Worm (Caenorhabditis elegans): ENCODE results near the gene C07E3.3.

C07E3.3 gene

DNA sequence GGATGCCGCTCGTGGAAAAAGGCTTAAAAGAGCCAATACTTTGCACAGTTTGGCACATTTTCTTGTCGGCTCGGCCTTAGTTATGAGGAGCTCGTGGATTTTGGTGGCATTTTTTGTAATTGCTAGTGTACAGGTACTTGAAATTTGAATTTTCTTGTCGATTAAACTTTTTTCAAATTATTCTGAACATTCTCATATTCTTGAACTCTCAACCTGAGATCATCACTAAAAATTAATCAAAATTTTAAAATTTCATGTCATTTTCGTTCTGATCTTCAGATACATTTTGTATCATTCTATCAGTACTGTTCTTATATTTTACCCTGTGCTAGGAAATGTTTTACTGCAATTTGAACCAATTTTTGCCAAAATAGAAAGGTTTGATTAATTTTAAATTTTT, 35.9 kb downstream of the C07E3.3 start, which contains the start of gene idpp-4:
idpp-4 (plus strand) TSS at position 51 of the 400 bp plus-strand sequence.
- TF ChIP-seq pax-1 (tag; optimal IDR thresholded peaks at IDR 0.05), result no peak

DNA sequence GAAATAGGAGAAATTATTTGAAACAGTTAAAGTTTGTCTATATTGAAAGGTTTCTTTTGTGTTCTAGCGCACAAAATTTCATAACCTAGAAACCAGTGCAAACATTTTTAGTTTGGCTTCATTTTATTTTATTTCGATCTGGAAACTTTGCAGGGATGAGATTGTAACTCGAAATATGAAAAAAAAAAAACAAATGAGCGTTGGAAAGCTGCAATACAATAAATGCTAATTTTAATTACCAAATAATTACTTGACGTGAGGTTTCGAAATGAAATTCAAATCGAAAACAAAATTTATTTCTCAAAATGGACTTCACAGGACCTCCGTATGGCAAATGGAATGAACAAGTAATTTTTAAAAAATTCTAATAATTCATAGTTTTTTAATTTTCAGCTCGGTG, 40.3 kb downstream of the C07E3.3 start, which contains the start of gene M02G9.4:
M02G9.4 (plus strand) TSS at position 301 of the 400 bp plus-strand sequence.
- TF ChIP-seq gmeb-2 (tag; optimal IDR thresholded peaks at IDR 0.05) (no peak), nhr-11 (tag; optimal IDR thresholded peaks at IDR 0.05) (no peak), sdc-2 (tag; optimal IDR thresholded peaks at IDR 0.05) (no peak), ets-4 (tag; optimal IDR thresholded peaks at IDR 0.05) (no peak), lim-6 (tag; optimal IDR thresholded peaks at IDR 0.05) (no peak)

DNA sequence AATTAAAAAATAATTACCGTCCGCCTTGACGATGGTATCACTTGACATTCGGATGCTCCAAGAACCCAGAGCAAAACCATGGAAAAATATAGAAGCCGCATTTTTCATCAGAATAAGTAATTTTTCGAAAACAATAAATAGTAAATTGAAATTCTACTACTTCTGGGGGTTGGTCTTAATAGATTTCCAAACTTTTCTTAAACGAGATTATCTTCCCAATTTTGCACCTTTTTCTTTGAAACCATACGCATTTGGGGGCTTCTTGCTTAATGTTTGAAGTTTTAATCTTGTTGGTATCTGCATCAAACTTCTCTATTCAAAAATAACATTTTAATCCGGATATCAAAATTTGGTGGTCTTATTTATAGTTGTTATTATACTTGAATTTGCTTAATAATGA, 41.2 kb downstream of the C07E3.3 start, which contains the start of gene gcy-5:
gcy-5 (minus strand) TSS at position 101 of the 400 bp plus-strand sequence.
- TF ChIP-seq pqm-1 (tag; optimal IDR thresholded peaks at IDR 0.05) (no peak), ref-2 (tag; optimal IDR thresholded peaks at IDR 0.05) (no peak), ceh-9 (tag; optimal IDR thresholded peaks at IDR 0.05) (no peak), elt-2 (tag; optimal IDR thresholded peaks at IDR 0.05) (no peak), dmd-4 (tag; optimal IDR thresholded peaks at IDR 0.05; ENCODE audit: borderline replicate concordance) (no peak), ceh-22 (tag; optimal IDR thresholded peaks at IDR 0.05) (no peak), nhr-232 (tag; optimal IDR thresholded peaks at IDR 0.05) (no peak), lim-6 (tag; optimal IDR thresholded peaks at IDR 0.05) (no peak), sox-4 (tag; optimal IDR thresholded peaks at IDR 0.05) (no peak), ztf-16 (tag; optimal IDR thresholded peaks at IDR 0.05) (no peak), ceh-34 (tag; optimal IDR thresholded peaks at IDR 0.05) (no peak), K09A11.1 (tag; optimal IDR thresholded peaks at IDR 0.05; ENCODE audit: insufficient read depth) (no peak), ama-1 (optimal IDR thresholded peaks at IDR 0.05) (no peak), unc-55 (GFP tag; optimal IDR thresholded peaks at IDR 0.05) (no peak), ceh-45 (GFP tag; IDR thresholded peaks at IDR 0.05) (no peak), F13H6.1 (tag; optimal IDR thresholded peaks at IDR 0.05) (no peak)

DNA sequence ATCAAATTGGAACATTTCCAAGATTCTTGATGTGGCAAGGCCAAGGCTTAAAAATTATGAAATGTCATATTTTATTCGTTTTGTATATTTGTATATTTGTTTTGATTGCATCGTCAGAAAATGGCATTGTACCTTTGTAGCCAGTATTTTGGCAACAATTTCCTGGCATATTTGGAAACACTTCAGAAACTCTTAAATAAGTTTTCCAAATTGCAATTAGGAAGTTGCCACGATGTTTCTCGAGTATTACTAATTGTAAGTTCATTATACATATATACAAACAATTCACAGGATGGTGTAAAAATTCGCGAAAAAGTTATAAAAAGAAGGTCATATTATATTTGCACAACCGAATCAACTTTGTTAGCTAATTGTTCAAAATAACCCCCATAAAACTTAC, 42.1 kb downstream of the C07E3.3 start, which contains the start of gene idpp-8:
idpp-8 (plus strand) TSS at position 301 of the 400 bp plus-strand sequence.
- no peak for TF ChIP-seq ceh-18 (tag; optimal IDR thresholded peaks at IDR 0.05)
- no peak for TF ChIP-seq ama-1 (optimal IDR thresholded peaks at IDR 0.05)
- no peak for TF ChIP-seq ceh-34 (tag; optimal IDR thresholded peaks at IDR 0.05)
- TF ChIP-seq hlh-13 (GFP tag; optimal IDR thresholded peaks at IDR 0.05), result no peak
- no peak for TF ChIP-seq lim-6 (tag; optimal IDR thresholded peaks at IDR 0.05)
- TF ChIP-seq nhr-232 (tag; optimal IDR thresholded peaks at IDR 0.05), result no peak
- TF ChIP-seq hlh-15 (tag; optimal IDR thresholded peaks at IDR 0.05), result no peak
- no peak for TF ChIP-seq unc-3 (GFP tag; conservative IDR thresholded peaks at IDR 0.05)
- TF ChIP-seq unc-3 (tag; optimal IDR thresholded peaks at IDR 0.05), result no peak
- TF ChIP-seq ref-2 (tag; optimal IDR thresholded peaks at IDR 0.05), result no peak
- no peak for TF ChIP-seq tbx-2 (tag; optimal IDR thresholded peaks at IDR 0.05)
- TF ChIP-seq sdc-2 (tag; optimal IDR thresholded peaks at IDR 0.05), result no peak
- no peak for TF ChIP-seq dmd-4 (tag; optimal IDR thresholded peaks at IDR 0.05; ENCODE audit: borderline replicate concordance)
- TF ChIP-seq unc-86 (tag; optimal IDR thresholded peaks at IDR 0.05), result no peak
- TF ChIP-seq hlh-8 (tag; optimal IDR thresholded peaks at IDR 0.05), result no peak
- TF ChIP-seq pros-1 (tag; optimal IDR thresholded peaks at IDR 0.05), result no peak
- TF ChIP-seq unc-55 (GFP tag; optimal IDR thresholded peaks at IDR 0.05), result no peak
- TF ChIP-seq pax-1 (tag; optimal IDR thresholded peaks at IDR 0.05), result no peak

DNA sequence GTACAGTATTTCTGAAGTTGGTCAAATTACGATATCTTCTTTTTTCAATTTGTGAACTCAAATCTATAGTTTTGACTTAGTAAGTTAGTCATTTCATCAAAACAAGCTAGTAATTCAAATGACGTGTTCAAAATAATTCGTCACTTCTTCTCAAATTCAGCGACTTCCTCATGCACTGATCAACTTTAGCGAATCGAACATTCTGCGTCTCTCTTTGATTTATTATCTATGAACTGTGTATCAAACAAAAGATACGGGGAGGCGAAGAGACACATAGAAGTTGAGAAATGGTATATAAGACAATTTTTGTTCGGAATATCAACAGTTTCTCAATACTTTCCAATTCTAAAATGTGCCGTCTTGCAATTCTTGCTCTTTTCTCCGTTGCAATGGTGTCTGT, 45.3 kb downstream of the C07E3.3 start, which contains the start of gene srlf-34:
srlf-34 (plus strand) TSS at position 321 of the 400 bp plus-strand sequence.
- TF ChIP-seq hlh-15 (tag; optimal IDR thresholded peaks at IDR 0.05) (no peak), hlh-8 (tag; optimal IDR thresholded peaks at IDR 0.05) (no peak), syd-9 (tag; optimal IDR thresholded peaks at IDR 0.05) (no peak), nhr-232 (tag; optimal IDR thresholded peaks at IDR 0.05) (no peak), ceh-24 (tag; optimal IDR thresholded peaks at IDR 0.05) (no peak), ceh-19 (GFP tag; optimal IDR thresholded peaks at IDR 0.05) (no peak), ama-1 (optimal IDR thresholded peaks at IDR 0.05) (no peak), T23F11.4 (GFP tag; optimal IDR thresholded peaks at IDR 0.05) (no peak), fax-1 (tag; optimal IDR thresholded peaks at IDR 0.05) (no peak), elt-4 (tag; optimal IDR thresholded peaks at IDR 0.05) (no peak)
